Worm (Caenorhabditis elegans) whole organism, young adult: Measurements from ENCODE around the gene pigs-1.

ENCODE experiments used
- cebp-1 ChIP-seq, 2 experiments: fragments of 200-800 bp in 1 of 2; sonication (Bioruptor generic) in 1 of 2; sonication (generic microtip) in 1 of 2; IDR thresholded peaks in 1 of 2; optimal IDR thresholded peaks in 1 of 2; 2 replicates each; pipeline versions ENCODE4 v1.3.6 to Lab custom; 2017 to 2022; ENCODE audit warnings: missing compliant biosample characterization in 2 of 2, missing genetic modification characterization in 2 of 2, mild to moderate bottlenecking in 1 of 2, missing genetic modification reagents in 1 of 2, moderate library complexity in 1 of 2
- egrh-3 ChIP-seq: fragments of 200-800 bp; sonication (Bioruptor generic); IDR thresholded peaks from 2 replicates; pipeline ENCODE4 v1.3.6; 2022; ENCODE audit warnings: missing genetic modification reagents, missing genetic modification characterization, missing compliant biosample characterization
- ets-4 ChIP-seq: fragments of 200-800 bp; sonication (Bioruptor generic); optimal IDR thresholded peaks from 2 replicates; lab custom pipeline; 2018; ENCODE audit warnings: mild to moderate bottlenecking, missing genetic modification characterization, missing compliant biosample characterization

DNA sequence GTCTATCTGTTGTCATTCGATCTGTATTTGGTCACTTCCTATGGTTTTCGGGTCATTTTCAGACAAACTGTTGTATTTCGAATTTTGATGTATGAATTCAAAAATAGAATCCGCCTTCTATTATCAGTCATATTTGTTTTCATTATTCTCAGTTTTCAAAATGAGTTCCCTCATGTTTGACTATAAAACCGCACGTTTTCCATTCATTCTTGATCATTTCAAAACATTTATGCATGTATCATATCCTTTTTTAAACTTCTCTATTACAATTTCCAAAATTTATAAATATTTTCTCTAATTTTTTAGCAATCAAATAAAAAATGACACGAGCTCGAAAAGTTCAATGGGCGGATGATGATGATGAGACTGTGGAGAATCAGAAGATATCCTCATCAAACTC lies 11.0 kb downstream of the pigs-1 start, which contains the start of gene K08F4.12:
- no peak for TF ChIP-seq ets-4 (GFP tag; lab: Kevin White, UChicago)
- TF ChIP-seq cebp-1 (GFP tag; IDR thresholded peaks at IDR 0.05; lab: Robert Waterston, UW): no peak
- TF ChIP-seq cebp-1 (tag; optimal IDR thresholded peaks at IDR 0.05; lab: Kevin White, UChicago): no peak
- no peak for TF ChIP-seq egrh-3 (GFP tag; lab: Robert Waterston, UW)
